Worm (Caenorhabditis elegans): ENCODE measurements around the gene pck-1.

The pck-1 gene

ce11 chrIII:89155-89554 is 23.1 kb upstream of the pck-1 start (continued):
- 0 out of 2 replicates have a peak, but pooled peaks have one; percentile 27 for TF ChIP-seq F39B2.1 (GFP tag; IDR thresholded peaks at IDR 0.05)
- TF ChIP-seq mel-28 (tag; optimal IDR thresholded peaks at IDR 0.05; ENCODE audit: borderline replicate concordance) = no peak
- TF ChIP-seq chd-7 (tag; optimal IDR thresholded peaks at IDR 0.05) = peak; percentile 40
- no peak for TF ChIP-seq lag-1 (GFP tag; IDR thresholded peaks at IDR 0.05)
- 0 out of 2 replicates have a peak, but pooled peaks have one; percentile 39 for TF ChIP-seq ceh-58 (GFP tag; IDR thresholded peaks at IDR 0.05)
- TF ChIP-seq lin-40 (tag; optimal IDR thresholded peaks at IDR 0.05) = peak; percentile 55
- peak; percentile 71; the same call in 1 of the 2 replicates for TF ChIP-seq nfya-2 (GFP tag; IDR thresholded peaks at IDR 0.05)
- TF ChIP-seq B0035.1 (tag; optimal IDR thresholded peaks at IDR 0.05) = peak; percentile 73
- TF ChIP-seq bed-2 (GFP tag; IDR thresholded peaks at IDR 0.05) = no peak
- TF ChIP-seq ZK185.1 (tag; optimal IDR thresholded peaks at IDR 0.05; ENCODE audit: poor library complexity, severe bottlenecking) = no peak
- TF ChIP-seq F33H1.4 (GFP tag; IDR thresholded peaks at IDR 0.05) = peak; percentile 37; the same call in 1 of the 2 replicates
- peak; percentile 84 for TF ChIP-seq him-1 (tag; optimal IDR thresholded peaks at IDR 0.05)
- no peak for TF ChIP-seq nhr-120 (GFP tag; IDR thresholded peaks at IDR 0.05)
- peak; percentile 68 for TF ChIP-seq Y53F4B.3 (GFP tag; IDR thresholded peaks at IDR 0.05)
- peak; percentile 54 for TF ChIP-seq rpc-1 (optimal IDR thresholded peaks at IDR 0.05)
- peak; percentile 83 for TF ChIP-seq rpc-1 (tag; optimal IDR thresholded peaks at IDR 0.05)
- TF ChIP-seq dox-1 (GFP tag; IDR thresholded peaks at IDR 0.05) = peak; percentile 78
- TF ChIP-seq pbrm-1 (GFP tag; IDR thresholded peaks at IDR 0.05) = peak; percentile 79; the same call in 1 of the 2 replicates
- peak; percentile 53 for TF ChIP-seq mcd-1 (GFP tag; IDR thresholded peaks at IDR 0.05)
- no peak for TF ChIP-seq somi-1 (GFP tag; optimal IDR thresholded peaks at IDR 0.05)
- TF ChIP-seq aptf-3 (GFP tag; IDR thresholded peaks at IDR 0.05) = no peak
- TF ChIP-seq B0336.3 (GFP tag; IDR thresholded peaks at IDR 0.05) = peak; percentile 76
- TF ChIP-seq attf-3 (GFP tag; conservative IDR thresholded peaks at IDR 0.05) = peak; percentile 78
- TF ChIP-seq ceh-91 (GFP tag; IDR thresholded peaks at IDR 0.05) = peak; percentile 45; the same call in 1 of the 2 replicates
- TF ChIP-seq fkh-3 (tag; optimal IDR thresholded peaks at IDR 0.05) = no peak
- TF ChIP-seq ceh-40 (GFP tag; IDR thresholded peaks at IDR 0.05) = 0 out of 2 replicates have a peak, but pooled peaks have one; percentile 41
- no peak for TF ChIP-seq lir-1 (GFP tag; conservative IDR thresholded peaks at IDR 0.05)
- TF ChIP-seq tbp1 (GFP tag; optimal IDR thresholded peaks at IDR 0.05) = peak; percentile 94
- no peak for TF ChIP-seq nhr-80 (tag; optimal IDR thresholded peaks at IDR 0.05)
- TF ChIP-seq die-1 (tag; optimal IDR thresholded peaks at IDR 0.05) = peak; percentile 89
- peak; percentile 41 for TF ChIP-seq attf-5 (GFP tag; optimal IDR thresholded peaks at IDR 0.05)

ce11 chrIII:87183-87582 is 21.1 kb upstream of the pck-1 start, which contains the start of the genes F54C4.4 and mrpl-40:
F54C4.4 (minus strand) TSS chrIII:87381.
mrpl-40 (plus strand) TSS chrIII:87559.
- peak; percentile 12 for TF ChIP-seq lin-54 (GFP tag; optimal IDR thresholded peaks at IDR 0.05)
- 0 out of 2 replicates have a peak, but pooled peaks have one; percentile 23 for TF ChIP-seq D2030.7 (GFP tag; IDR thresholded peaks at IDR 0.05)
- TF ChIP-seq T07F8.4 (tag; optimal IDR thresholded peaks at IDR 0.05) = no peak
- no peak for TF ChIP-seq cebp-1 (GFP tag; IDR thresholded peaks at IDR 0.05)
- TF ChIP-seq cebp-1 (tag; optimal IDR thresholded peaks at IDR 0.05) = peak; percentile 30
- TF ChIP-seq F55B11.4 (tag; optimal IDR thresholded peaks at IDR 0.05; ENCODE audit: borderline replicate concordance, insufficient read depth) = no peak
- TF ChIP-seq zim-3 (tag; optimal IDR thresholded peaks at IDR 0.05) = no peak
- TF ChIP-seq F33H1.4 (GFP tag; IDR thresholded peaks at IDR 0.05) = peak; percentile 59; the same call in 1 of the 2 replicates
- peak; percentile 13 for TF ChIP-seq attf-5 (GFP tag; optimal IDR thresholded peaks at IDR 0.05)
- TF ChIP-seq lin-40 (tag; optimal IDR thresholded peaks at IDR 0.05) = peak; percentile 28
- no peak for TF ChIP-seq athp-1 (tag; optimal IDR thresholded peaks at IDR 0.05)
- no peak for TF ChIP-seq ama-1 (optimal IDR thresholded peaks at IDR 0.05)
- TF ChIP-seq ama-1 (GFP tag; optimal IDR thresholded peaks at IDR 0.05) = no peak
- TF ChIP-seq tbp1 (GFP tag; optimal IDR thresholded peaks at IDR 0.05) = peak; percentile 35
- no peak for TF ChIP-seq nhr-80 (tag; optimal IDR thresholded peaks at IDR 0.05)
- no peak for TF ChIP-seq rpc-1 (optimal IDR thresholded peaks at IDR 0.05)
- TF ChIP-seq rpc-1 (tag; optimal IDR thresholded peaks at IDR 0.05) = no peak
- no peak for TF ChIP-seq hlh-26 (GFP tag; conservative IDR thresholded peaks at IDR 0.05)
- TF ChIP-seq ztf-6 (GFP tag; IDR thresholded peaks at IDR 0.05) = no peak
- TF ChIP-seq Y53G8AR.9 (GFP tag; conservative IDR thresholded peaks at IDR 0.05) = no peak
- TF ChIP-seq madf-10 (tag; optimal IDR thresholded peaks at IDR 0.05) = no peak
- TF ChIP-seq madf-6 (GFP tag; IDR thresholded peaks at IDR 0.05) = peak; percentile 5; the same call in 1 of the 2 replicates
- no peak for TF ChIP-seq efl-1 (GFP tag; optimal IDR thresholded peaks at IDR 0.05)
- no peak for TF ChIP-seq mel-28 (tag; optimal IDR thresholded peaks at IDR 0.05; ENCODE audit: borderline replicate concordance)
- no peak for TF ChIP-seq xnd-1 (tag; optimal IDR thresholded peaks at IDR 0.05)
- no peak for TF ChIP-seq ztf-22 (GFP tag; optimal IDR thresholded peaks at IDR 0.05)
